Fruit fly (Drosophila melanogaster): ENCODE results near the gene CG13970.

Gene CG13970

dm6 chr2L:20093794-20094193 is 10.2 kb downstream of the CG13970 start, which contains the start of the genes Taf13 and nesd (continued):
- TF ChIP-seq chm (GFP tag; IDR thresholded peaks at IDR 0.05): no peak
- TF ChIP-seq sens-2 (GFP tag; IDR thresholded peaks at IDR 0.05): no peak
- TF ChIP-seq Deaf1 (tag; optimal IDR thresholded peaks at IDR 0.05): no peak
- no peak for TF ChIP-seq Hr39 (optimal IDR thresholded peaks at IDR 0.05)
- TF ChIP-seq CG9727 (GFP tag; optimal IDR thresholded peaks at IDR 0.05): peak; percentile 37
- TF ChIP-seq CG1602 (GFP tag; optimal IDR thresholded peaks at IDR 0.05): no peak
- peak; percentile 29 for TF ChIP-seq CG15479 (GFP tag; optimal IDR thresholded peaks at IDR 0.05)
- no peak for TF ChIP-seq CG5953 (GFP tag; IDR thresholded peaks at IDR 0.05)
- no peak for TF ChIP-seq CG6654 (GFP tag; optimal IDR thresholded peaks at IDR 0.05)
- TF ChIP-seq Xrp1 (GFP tag; IDR thresholded peaks at IDR 0.05): peak; percentile 31; the same call in 1 of the 2 replicates
- peak; percentile 46 for TF ChIP-seq Ets97D (GFP tag; optimal IDR thresholded peaks at IDR 0.05)
- TF ChIP-seq CG11093 (GFP tag; IDR thresholded peaks at IDR 0.05): no peak
- no peak for TF ChIP-seq CG9876 (GFP tag; optimal IDR thresholded peaks at IDR 0.05)
- TF ChIP-seq Mrtf (GFP tag; IDR thresholded peaks at IDR 0.05): no peak
- no peak for TF ChIP-seq ci (GFP tag; IDR thresholded peaks at IDR 0.05)
- peak; percentile 47 for TF ChIP-seq CG9817 (tag; optimal IDR thresholded peaks at IDR 0.05)
- peak; percentile 60 for TF ChIP-seq CG12659 (GFP tag; optimal IDR thresholded peaks at IDR 0.05)
- TF ChIP-seq CG3163 (GFP tag; optimal IDR thresholded peaks at IDR 0.05): no peak
- peak; percentile 100 for TF ChIP-seq CG2116 (GFP tag; optimal IDR thresholded peaks at IDR 0.05)
- no peak for TF ChIP-seq ap (GFP tag; IDR thresholded peaks at IDR 0.05)
- no peak for TF ChIP-seq ham (GFP tag; IDR thresholded peaks at IDR 0.05)
- no peak for TF ChIP-seq CG11695 (GFP tag; IDR thresholded peaks at IDR 0.05)
- TF ChIP-seq nerfin-1 (tag; optimal IDR thresholded peaks at IDR 0.05): peak; percentile 39
- no peak for TF ChIP-seq fu2 (GFP tag; optimal IDR thresholded peaks at IDR 0.05)
- TF ChIP-seq slbo (GFP tag; IDR thresholded peaks at IDR 0.05): peak; percentile 46
- TF ChIP-seq Dp (GFP tag; optimal IDR thresholded peaks at IDR 0.05): peak; percentile 85
- no peak for TF ChIP-seq NC2β (GFP tag; optimal IDR thresholded peaks at IDR 0.05)
- no peak for TF ChIP-seq Vsx1 (GFP tag; optimal IDR thresholded peaks at IDR 0.05)
- TF ChIP-seq CG8388 (GFP tag; optimal IDR thresholded peaks at IDR 0.05): no peak
- TF ChIP-seq Taf1 (GFP tag; IDR thresholded peaks at IDR 0.05): no peak
- no peak for TF ChIP-seq NK7.1 (GFP tag; optimal IDR thresholded peaks at IDR 0.05)
- no peak for TF ChIP-seq ab (GFP tag; optimal IDR thresholded peaks at IDR 0.05)
- no peak for TF ChIP-seq CG6254 (GFP tag; optimal IDR thresholded peaks at IDR 0.05)
- no peak for TF ChIP-seq ftz-f1 (GFP tag; optimal IDR thresholded peaks at IDR 0.05)
- no peak for TF ChIP-seq Hand (GFP tag; optimal IDR thresholded peaks at IDR 0.05)
- TF ChIP-seq CG18599 (GFP tag; optimal IDR thresholded peaks at IDR 0.05): peak; percentile 12
- TF ChIP-seq schlank (tag; optimal IDR thresholded peaks at IDR 0.05): no peak
- no peak for TF ChIP-seq her (GFP tag; optimal IDR thresholded peaks at IDR 0.05)
- TF ChIP-seq Optix (GFP tag; IDR thresholded peaks at IDR 0.05): no peak
- TF ChIP-seq Jarid2 (GFP tag; optimal IDR thresholded peaks at IDR 0.05): no peak
- TF ChIP-seq sc (optimal IDR thresholded peaks at IDR 0.05): no peak
- no peak for TF ChIP-seq sc (GFP tag; optimal IDR thresholded peaks at IDR 0.05)
- TF ChIP-seq Camta (GFP tag; optimal IDR thresholded peaks at IDR 0.05): no peak
- TF ChIP-seq CG18262 (tag; optimal IDR thresholded peaks at IDR 0.05): peak; percentile 35
- no peak for TF ChIP-seq toy (GFP tag; IDR thresholded peaks at IDR 0.05)
- TF ChIP-seq E2f2 (GFP tag; IDR thresholded peaks at IDR 0.05): peak; percentile 89
- TF ChIP-seq CG43689 (GFP tag; IDR thresholded peaks at IDR 0.05): no peak
- no peak for TF ChIP-seq E2f1 (GFP tag; IDR thresholded peaks at IDR 0.05)
- TF ChIP-seq GATAe (GFP tag; conservative IDR thresholded peaks at IDR 0.05): no peak
- TF ChIP-seq CG6813 (GFP tag; optimal IDR thresholded peaks at IDR 0.05): no peak
- TF ChIP-seq CG4730 (GFP tag; IDR thresholded peaks at IDR 0.05): no peak
- no peak for TF ChIP-seq pum (GFP tag; optimal IDR thresholded peaks at IDR 0.05)
- no peak for TF ChIP-seq CG10959 (GFP tag; IDR thresholded peaks at IDR 0.05)

Measured in whole organism, embryonic.